Worm (Caenorhabditis elegans) whole organism, midembryonic: Measurements from ENCODE around the gene T24H10.5.

Experiments used
- T22C8.4 ChIP-seq: fragments of 200-800 bp; sonication (Bioruptor generic); IDR thresholded peaks from 2 replicates; pipeline ENCODE4 v1.3.6; 2022; ENCODE audit warnings: missing genetic modification characterization, missing compliant biosample characterization
- cog-1 ChIP-seq: sonication (generic microtip); optimal IDR thresholded peaks from 2 replicates; lab custom pipeline; 2016; ENCODE audit warnings: missing genetic modification characterization, missing compliant biosample characterization
- flt-1 ChIP-seq: fragments of 200-800 bp; sonication (Bioruptor generic); IDR thresholded peaks from 2 replicates; pipeline ENCODE4 v1.3.6; 2022; ENCODE audit warnings: missing genetic modification characterization, missing compliant biosample characterization
- klf-2 ChIP-seq: fragments of 200-800 bp; sonication (Bioruptor generic); conservative IDR thresholded peaks from 2 replicates; pipeline ENCODE4 v1.3.6; 2022; ENCODE audit warnings: missing genetic modification reagents, missing genetic modification characterization, missing compliant biosample characterization
- med-1 ChIP-seq: sonication (generic microtip); optimal IDR thresholded peaks from 2 replicates; lab custom pipeline; 2017; ENCODE audit warnings: missing genetic modification characterization, mild to moderate bottlenecking, missing compliant biosample characterization, antibody characterized with exemption, missing genetic modification reagents; ENCODE audit not compliant: insufficient read depth
- ref-1 ChIP-seq: fragments of 200-800 bp; sonication (Bioruptor generic); conservative IDR thresholded peaks from 2 replicates; pipeline ENCODE4 v1.3.6; 2022; ENCODE audit warnings: missing genetic modification reagents, missing genetic modification characterization, missing compliant biosample characterization
- tab-1 ChIP-seq: fragments of 200-800 bp; sonication (Bioruptor generic); IDR thresholded peaks from 2 replicates; pipeline ENCODE4 v1.3.6; 2022; ENCODE audit warnings: missing genetic modification characterization, missing compliant biosample characterization
- ztf-23 ChIP-seq: fragments of 200-800 bp; sonication (Bioruptor generic); IDR thresholded peaks from 2 replicates; pipeline ENCODE4 v1.3.6; 2022; ENCODE audit warnings: missing genetic modification reagents, missing genetic modification characterization, missing compliant biosample characterization
- ztf-29 ChIP-seq: fragments of 200-800 bp; sonication (Bioruptor generic); IDR thresholded peaks from 2 replicates; pipeline ENCODE4 v1.3.6; 2022; ENCODE audit warnings: missing genetic modification reagents, missing genetic modification characterization, missing compliant biosample characterization

T24H10.5 gene

ce11 chrII:9132338-9132737 is 31.4 kb downstream of the T24H10.5 start:
- TF ChIP-seq klf-2 (GFP tag; lab: Robert Waterston, UW) (no peak), ztf-23 (no peak), ref-1 (GFP tag; lab: Robert Waterston, UW) (no peak), ztf-29 (no peak), tab-1 (GFP tag; lab: Robert Waterston, UW) (no peak), T22C8.4 (no peak), cog-1 (tag; lab: Kevin White, UChicago) (no peak), med-1 (GFP tag; lab: Kevin White, UChicago) (no peak)

ce11 chrII:9135878-9136277 is 35.0 kb downstream of the T24H10.5 start, which contains the start of gene nlp-78:
TSS of gene nlp-78 (plus strand) at chrII:9136178.
- no peak for TF ChIP-seq ztf-23
- no peak for TF ChIP-seq cog-1 (tag; lab: Kevin White, UChicago)
- no peak for TF ChIP-seq T22C8.4

DNA sequence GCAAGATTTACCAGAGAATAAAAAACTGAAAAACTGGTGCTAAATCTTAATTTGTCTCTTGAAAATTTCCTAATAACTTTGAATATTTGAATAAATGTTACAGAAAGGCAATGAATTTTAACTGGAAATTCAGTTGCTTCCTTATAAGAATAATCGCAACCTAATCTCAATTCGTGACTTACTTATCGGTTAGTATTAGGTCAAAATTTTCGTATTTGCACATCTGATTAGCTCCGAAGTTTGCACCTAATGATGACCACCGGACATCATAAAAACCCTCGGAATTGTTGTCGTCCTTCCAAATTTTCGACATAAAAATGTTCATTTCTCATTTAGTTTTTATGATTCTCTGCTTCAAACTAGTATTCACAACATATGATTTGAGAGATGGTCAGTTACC is 36.9 kb downstream of the T24H10.5 start, which contains the start of gene C16D2.3:
TSS of gene C16D2.3 (plus strand) at position 301 of the 400 bp plus-strand sequence.
- TF ChIP-seq tab-1 (GFP tag; lab: Robert Waterston, UW) (no peak), ztf-23 (no peak), med-1 (GFP tag; lab: Kevin White, UChicago) (no peak), ref-1 (GFP tag; lab: Robert Waterston, UW) (no peak), cog-1 (tag; lab: Kevin White, UChicago) (no peak), klf-2 (GFP tag; lab: Robert Waterston, UW) (no peak), ztf-29 (no peak), flt-1 (no peak), T22C8.4 (no peak)

ce11 chrII:9139172-9139700 is 38.3 kb downstream of the T24H10.5 start, which contains the start of gene Y9C2UA.1:
TSS of gene Y9C2UA.1 (plus strand) at chrII:9139650.
- TF ChIP-seq flt-1: no peak
- TF ChIP-seq ref-1 (GFP tag; lab: Robert Waterston, UW): no peak
- no peak for TF ChIP-seq T22C8.4
- no peak for TF ChIP-seq ztf-29
- no peak for TF ChIP-seq med-1 (GFP tag; lab: Kevin White, UChicago)
- TF ChIP-seq ztf-23: no peak
- no peak for TF ChIP-seq cog-1 (tag; lab: Kevin White, UChicago)
- no peak for TF ChIP-seq klf-2 (GFP tag; lab: Robert Waterston, UW)
- TF ChIP-seq tab-1 (GFP tag; lab: Robert Waterston, UW): no peak

DNA sequence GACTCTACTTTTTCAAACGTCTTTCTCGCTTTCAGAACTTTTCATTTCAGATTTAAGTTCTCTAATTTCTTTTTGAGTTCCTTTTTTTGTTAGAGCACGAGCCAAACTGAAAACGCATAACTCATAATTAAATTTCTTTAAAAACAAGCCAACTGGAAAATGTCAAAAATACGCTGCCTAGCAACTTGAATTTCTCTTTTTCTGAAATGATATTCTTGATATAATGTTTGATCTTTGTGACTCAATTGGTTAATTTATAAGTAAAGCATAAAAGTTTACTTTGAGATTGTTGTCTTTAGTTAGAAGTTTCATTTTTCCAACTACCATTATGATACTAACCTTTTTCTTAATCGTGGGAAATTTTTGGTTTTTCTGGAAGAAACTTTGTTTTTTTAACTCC is 40.2 kb downstream of the T24H10.5 start:
- TF ChIP-seq med-1 (GFP tag; lab: Kevin White, UChicago) (no peak), ref-1 (GFP tag; lab: Robert Waterston, UW) (no peak), tab-1 (GFP tag; lab: Robert Waterston, UW) (no peak), T22C8.4 (no peak), flt-1 (no peak), ztf-29 (no peak), ztf-23 (no peak), klf-2 (GFP tag; lab: Robert Waterston, UW) (no peak), cog-1 (tag; lab: Kevin White, UChicago) (no peak)

DNA sequence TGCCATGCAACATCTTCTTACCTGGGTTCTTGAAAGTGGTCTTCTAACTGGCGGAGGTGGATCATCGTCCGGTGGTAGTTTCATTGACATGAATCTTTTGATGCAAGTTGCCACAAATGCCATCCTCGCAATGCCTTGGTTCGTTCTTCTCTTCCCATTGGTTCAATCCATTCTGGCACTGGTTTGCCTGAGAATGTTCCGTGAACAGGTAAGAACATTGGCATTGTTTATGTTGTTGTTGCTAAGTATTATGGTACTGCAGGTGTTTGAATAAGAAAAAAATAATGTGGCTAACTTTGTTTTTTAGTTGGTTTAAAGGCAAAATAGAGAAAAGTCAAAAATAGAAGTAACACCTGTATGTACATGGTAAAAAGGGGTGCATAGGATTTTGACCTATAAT is 42.9 kb downstream of the T24H10.5 start:
- TF ChIP-seq med-1 (GFP tag; lab: Kevin White, UChicago) (no peak), ztf-29 (no peak), cog-1 (tag; lab: Kevin White, UChicago) (no peak), tab-1 (GFP tag; lab: Robert Waterston, UW) (no peak), T22C8.4 (no peak), ref-1 (GFP tag; lab: Robert Waterston, UW) (no peak), flt-1 (no peak), klf-2 (GFP tag; lab: Robert Waterston, UW) (no peak), ztf-23 (no peak)

- TF ChIP-seq ztf-29 (no peak), cog-1 (tag; lab: Kevin White, UChicago) (no peak), tab-1 (GFP tag; lab: Robert Waterston, UW) (no peak), med-1 (GFP tag; lab: Kevin White, UChicago) (no peak), T22C8.4 (no peak), flt-1 (no peak), ref-1 (GFP tag; lab: Robert Waterston, UW) (no peak), ztf-23 (no peak), klf-2 (GFP tag; lab: Robert Waterston, UW) (no peak)
Observed at ce11 chrII:9144366-9144765, 43.5 kb downstream of the T24H10.5 start.

DNA sequence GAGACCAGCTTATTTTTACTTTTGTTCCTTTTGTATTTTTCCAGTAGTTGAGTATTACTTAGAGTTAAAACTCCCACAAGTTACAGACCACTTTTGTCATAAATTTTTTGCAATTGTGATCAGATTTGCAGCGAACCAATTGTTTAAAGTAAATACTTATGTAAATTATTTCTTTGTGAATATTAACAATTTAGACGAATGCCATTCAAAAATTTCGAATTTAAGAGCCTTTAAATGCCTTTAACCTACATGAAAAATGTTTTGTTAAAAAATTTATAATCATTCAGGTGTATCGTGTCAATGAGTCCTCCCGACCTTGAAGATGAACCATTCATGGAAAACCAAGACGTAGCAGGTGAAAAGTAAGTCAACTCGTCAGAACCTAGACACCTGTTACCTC is 45.1 kb downstream of the T24H10.5 start, which contains the start of gene W07A12.4:
TSS of gene W07A12.4 (plus strand) at position 301 of the 400 bp plus-strand sequence.
- no peak for TF ChIP-seq klf-2 (GFP tag; lab: Robert Waterston, UW)
- TF ChIP-seq med-1 (GFP tag; lab: Kevin White, UChicago): no peak
- TF ChIP-seq ztf-23: no peak
- TF ChIP-seq cog-1 (tag; lab: Kevin White, UChicago): no peak
- TF ChIP-seq tab-1 (GFP tag; lab: Robert Waterston, UW): no peak

DNA sequence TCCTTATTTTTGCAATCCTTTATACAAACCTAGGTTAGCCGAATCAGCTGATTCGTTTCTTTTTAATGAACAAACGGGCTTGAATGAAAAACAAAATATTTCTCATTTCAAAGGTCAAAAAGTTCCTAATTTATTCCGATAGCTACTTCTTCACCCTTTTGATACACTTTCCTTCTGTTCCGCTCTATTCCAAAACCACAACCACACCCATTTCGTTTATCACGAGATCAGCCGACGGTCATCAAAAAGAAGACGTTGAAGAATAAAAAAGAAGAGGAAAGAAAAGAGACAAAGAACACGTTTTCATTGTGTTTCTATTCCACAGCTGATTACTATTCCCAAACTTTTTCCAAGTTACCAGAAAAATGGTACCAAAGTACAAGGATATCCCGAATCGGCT is 47.2 kb downstream of the T24H10.5 start:
- TF ChIP-seq cog-1 (tag; lab: Kevin White, UChicago) (no peak), ztf-29 (no peak), flt-1 (no peak), klf-2 (GFP tag; lab: Robert Waterston, UW) (no peak), med-1 (GFP tag; lab: Kevin White, UChicago) (no peak), ztf-23 (no peak), T22C8.4 (no peak), tab-1 (GFP tag; lab: Robert Waterston, UW) (no peak), ref-1 (GFP tag; lab: Robert Waterston, UW) (no peak)

- TF ChIP-seq T22C8.4: no peak
- TF ChIP-seq med-1 (GFP tag; lab: Kevin White, UChicago): no peak
Observed at ce11 chrII:9152231-9152630, 51.3 kb downstream of the T24H10.5 start, which contains the start of gene col-78. TSS of gene col-78 (plus strand) at chrII:9152531.
